Worm (Caenorhabditis elegans): Measurements from ENCODE around the gene F44A2.5.

F44A2.5 gene

DNA sequence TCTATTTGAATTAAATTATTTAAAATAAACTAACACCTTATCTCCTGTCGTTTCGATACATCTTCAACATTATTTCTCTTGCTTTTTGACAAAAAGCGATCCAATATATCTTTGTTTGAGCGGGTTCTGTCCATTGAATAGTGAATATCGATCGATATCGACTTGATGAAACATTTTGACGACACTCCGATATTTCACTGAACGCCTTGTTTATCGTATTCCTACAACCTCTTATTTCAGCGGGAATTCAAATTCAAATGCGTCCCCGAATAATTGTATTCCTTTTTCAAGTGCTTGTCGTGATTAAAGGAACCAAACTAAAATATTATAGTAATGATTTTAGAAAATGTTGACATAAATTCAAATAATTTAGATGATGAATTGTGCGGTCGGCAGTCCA, 49.4 kb downstream of the F44A2.5 start, which contains the start of the genes K07B1.7 and try-5 (continued):
- TF ChIP-seq F16B12.6 (tag; optimal IDR thresholded peaks at IDR 0.05), result peak; percentile 42
- peak; percentile 61 for TF ChIP-seq lin-13 (GFP tag; optimal IDR thresholded peaks at IDR 0.05)
- peak; percentile 48 for TF ChIP-seq dsc-1 (tag; optimal IDR thresholded peaks at IDR 0.05)
- peak; percentile 34 for TF ChIP-seq ceh-8 (GFP tag; optimal IDR thresholded peaks at IDR 0.05)
- TF ChIP-seq snu-23 (GFP tag; optimal IDR thresholded peaks at IDR 0.05), result peak; percentile 79
- TF ChIP-seq fkh-10 (GFP tag; optimal IDR thresholded peaks at IDR 0.05), result no peak
- peak; percentile 12 for TF ChIP-seq jun-1 (tag; optimal IDR thresholded peaks at IDR 0.05)
- TF ChIP-seq egl-13 (tag; optimal IDR thresholded peaks at IDR 0.05), result peak; percentile 25

DNA sequence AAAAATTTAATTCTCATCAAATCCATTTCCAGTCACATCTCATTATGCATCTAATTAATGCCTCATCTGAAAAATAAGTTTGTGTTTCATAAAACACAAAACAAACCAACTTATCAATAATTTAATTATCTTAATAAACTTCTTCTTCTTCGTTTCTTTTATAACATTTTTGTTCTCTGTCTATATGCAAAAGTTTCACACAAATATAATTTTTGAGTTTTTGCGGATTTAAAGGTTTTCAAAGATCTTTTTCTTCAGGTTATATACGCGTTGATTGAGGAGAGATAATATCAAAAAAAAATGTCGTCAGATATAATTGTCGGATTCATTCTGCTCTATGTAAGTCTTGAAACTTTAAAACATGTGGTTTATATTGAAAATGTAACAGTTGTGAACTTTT, 52.3 kb downstream of the F44A2.5 start, which contains the start of gene srx-47:
Gene srx-47 (plus strand): TSS at position 301 of the 400 bp plus-strand sequence.
- TF ChIP-seq isw-1 (GFP tag; IDR thresholded peaks at IDR 0.05) (no peak), efl-1 (optimal IDR thresholded peaks at IDR 0.05) (no peak), efl-1 (GFP tag; optimal IDR thresholded peaks at IDR 0.05 in 1 of 2) (peak in 1 of 2 experiments; percentile 10), nhr-90 (tag; optimal IDR thresholded peaks at IDR 0.05; ENCODE audit: poor library complexity) (no peak), pax-3 (tag; optimal IDR thresholded peaks at IDR 0.05) (no peak), ztf-11 (tag; optimal IDR thresholded peaks at IDR 0.05) (no peak), ama-1 (optimal IDR thresholded peaks at IDR 0.05) (no peak), nhr-28 (tag; optimal IDR thresholded peaks at IDR 0.05) (no peak)
